Worm (Caenorhabditis elegans): Measurements from ENCODE around the gene cutl-21.

ce11 chrX:1053929-1054328 lies 49.8 kb downstream of the cutl-21 start, which contains the start of gene ncs-3:
- no peak for TF ChIP-seq sdc-2 (tag; optimal IDR thresholded peaks at IDR 0.05)
- no peak for TF ChIP-seq nfya-1 (tag; optimal IDR thresholded peaks at IDR 0.05)
- TF ChIP-seq K09A11.1 (tag; optimal IDR thresholded peaks at IDR 0.05; ENCODE audit: insufficient read depth) = no peak
- no peak for TF ChIP-seq lin-11 (tag; optimal IDR thresholded peaks at IDR 0.05)
- TF ChIP-seq ama-1 (optimal IDR thresholded peaks at IDR 0.05) = no peak
- TF ChIP-seq nhr-11 (tag; optimal IDR thresholded peaks at IDR 0.05) = no peak
- no peak for TF ChIP-seq ceh-14 (tag; optimal IDR thresholded peaks at IDR 0.05)
- TF ChIP-seq pha-4 (tag; optimal IDR thresholded peaks at IDR 0.05) = no peak
